Worm (Caenorhabditis elegans) whole organism, mixed stage, embryonic: ENCODE measurements around the gene sre-51.

Experiments
- M03D4.4 ChIP-seq: sonication (generic microtip); optimal IDR thresholded peaks from 2 replicates; lab custom pipeline; 2017; ENCODE audit warnings: mild to moderate bottlenecking, missing genetic modification characterization, missing compliant biosample characterization
- blmp-1 ChIP-seq: fragments of 150-350 bp; optimal IDR thresholded peaks from 2 replicates; lab custom pipeline; 2014; ENCODE audit warnings: missing biosample characterization, missing genetic modification characterization
- ceh-39 ChIP-seq: fragments of 150-350 bp; optimal IDR thresholded peaks from 2 replicates; lab custom pipeline; 2014; ENCODE audit warnings: missing biosample characterization, missing genetic modification characterization
- ces-1 ChIP-seq: fragments of 150-350 bp; optimal IDR thresholded peaks from 2 replicates; lab custom pipeline; 2014; ENCODE audit warnings: missing biosample characterization, missing genetic modification reagents, missing genetic modification characterization
- flh-1 ChIP-seq: fragments of 200-800 bp; sonication (Bioruptor generic); optimal IDR thresholded peaks from 2 replicates; lab custom pipeline; 2018; ENCODE audit warnings: mild to moderate bottlenecking, missing genetic modification characterization, moderate library complexity, missing compliant biosample characterization
- lsy-2 ChIP-seq: fragments of 150-350 bp; optimal IDR thresholded peaks from 2 replicates; lab custom pipeline; 2014; ENCODE audit warnings: missing biosample characterization, missing genetic modification characterization
- mab-5 ChIP-seq: fragments of 150-350 bp; optimal IDR thresholded peaks from 2 replicates; lab custom pipeline; 2014; ENCODE audit warnings: missing biosample characterization, missing genetic modification characterization
- nhr-12 ChIP-seq: fragments of 150-350 bp; optimal IDR thresholded peaks from 2 replicates; lab custom pipeline; 2014; ENCODE audit warnings: missing biosample characterization, missing genetic modification characterization
- nhr-28 ChIP-seq: fragments of 150-350 bp; optimal IDR thresholded peaks from 2 replicates; lab custom pipeline; 2014; ENCODE audit warnings: missing biosample characterization, missing genetic modification characterization
- pha-4 ChIP-seq: fragments of 150-350 bp; optimal IDR thresholded peaks from 2 replicates; lab custom pipeline; 2018; ENCODE audit warnings: missing biosample characterization, missing genetic modification reagents, missing genetic modification characterization
- snpc-4 ChIP-seq: fragments of 150-350 bp; optimal IDR thresholded peaks from 2 replicates; lab custom pipeline; 2014; ENCODE audit warnings: missing biosample characterization, missing genetic modification characterization
- unc-39 ChIP-seq: fragments of 150-350 bp; optimal IDR thresholded peaks from 2 replicates; lab custom pipeline; 2014; ENCODE audit warnings: missing biosample characterization, missing genetic modification characterization
- unc-62 ChIP-seq: fragments of 150-350 bp; optimal IDR thresholded peaks from 2 replicates; lab custom pipeline; 2014; ENCODE audit warnings: missing biosample characterization, missing genetic modification reagents, missing genetic modification characterization

- peak; percentile 67 for TF ChIP-seq ces-1 (GFP tag; lab: Kevin White, UChicago)
- no peak for TF ChIP-seq pha-4 (tag; lab: Kevin White, UChicago)
- no peak for TF ChIP-seq snpc-4
- TF ChIP-seq nhr-28 (tag; lab: Kevin White, UChicago), result no peak
- TF ChIP-seq mab-5, result no peak
- TF ChIP-seq M03D4.4 (tag; lab: Kevin White, UChicago), result no peak
- no peak for TF ChIP-seq unc-62 (GFP tag; lab: Kevin White, UChicago)
- TF ChIP-seq blmp-1 (tag; lab: Kevin White, UChicago), result no peak
- no peak for TF ChIP-seq unc-39 (tag; lab: Kevin White, UChicago)
- TF ChIP-seq nhr-12 (tag; lab: Kevin White, UChicago), result no peak
- no peak for TF ChIP-seq flh-1 (GFP tag; lab: Kevin White, UChicago)
- TF ChIP-seq ceh-39 (tag; lab: Kevin White, UChicago), result no peak
- TF ChIP-seq lsy-2 (tag; lab: Kevin White, UChicago), result no peak
These were observed 32.4 kb upstream of the sre-51 start, which contains the start of the genes tric-1B.2 and Y57A10A.29 for ce11 chrII:12279259-12279658.
